Fruit fly (Drosophila melanogaster) whole organism, embryonic: ENCODE measurements around the gene unc-119.

ENCODE experiments used
- Blimp-1 ChIP-seq: fragments of 200-800 bp; sonication (Bioruptor generic); optimal IDR thresholded peaks from 3 replicates; lab custom pipeline; 2018; ENCODE audit warnings: missing biosample characterization, missing genetic modification characterization, mild to moderate bottlenecking, moderate library complexity, missing genetic modification reagents
- CG10565 ChIP-seq: fragments of 200-800 bp; sonication (Bioruptor generic); optimal IDR thresholded peaks from 3 replicates; lab custom pipeline; 2016; ENCODE audit warnings: missing biosample characterization, mild to moderate bottlenecking, missing genetic modification characterization
- CG10654 ChIP-seq: fragments of 200-800 bp; sonication (Bioruptor generic); optimal IDR thresholded peaks from 2 replicates; lab custom pipeline; 2016; ENCODE audit warnings: missing biosample characterization, missing genetic modification characterization
- CG11093 ChIP-seq: fragments of 200-800 bp; sonication (Bioruptor generic); IDR thresholded peaks from 3 replicates; pipeline ENCODE4 v1.3.6; 2022; ENCODE audit warnings: missing biosample characterization, missing genetic modification characterization
- CG11560 ChIP-seq: fragments of 200-800 bp; sonication (Bioruptor generic); IDR thresholded peaks from 3 replicates; pipeline ENCODE4 v1.3.6; 2022; ENCODE audit warnings: missing biosample characterization, missing genetic modification characterization
- CG12219 ChIP-seq: fragments of 200-800 bp; sonication (Bioruptor generic); optimal IDR thresholded peaks from 3 replicates; lab custom pipeline; 2018; ENCODE audit warnings: missing biosample characterization, mild to moderate bottlenecking, missing genetic modification characterization
- CG12942 ChIP-seq: fragments of 200-800 bp; sonication (Bioruptor generic); optimal IDR thresholded peaks from 3 replicates; lab custom pipeline; 2016; ENCODE audit warnings: missing biosample characterization, missing genetic modification characterization
- CG13424 ChIP-seq: fragments of 200-800 bp; sonication (Bioruptor generic); optimal IDR thresholded peaks from 2 replicates; lab custom pipeline; 2019; ENCODE audit warnings: missing biosample characterization, mild to moderate bottlenecking, missing genetic modification characterization, moderate library complexity
- CG17186 ChIP-seq: fragments of 200-800 bp; sonication (Bioruptor generic); optimal IDR thresholded peaks from 3 replicates; lab custom pipeline; 2017; ENCODE audit warnings: missing biosample characterization, missing genetic modification reagents, missing genetic modification characterization
- CG2129 ChIP-seq: fragments of 200-800 bp; sonication (Bioruptor generic); IDR thresholded peaks from 2 replicates; pipeline ENCODE4 v1.3.6; 2022; ENCODE audit warnings: missing biosample characterization, missing genetic modification characterization; ENCODE audit not compliant: partially characterized antibody
- CG2712 ChIP-seq: fragments of 200-800 bp; optimal IDR thresholded peaks from 3 replicates; lab custom pipeline; 2019; ENCODE audit warnings: missing biosample characterization, mild to moderate bottlenecking, missing genetic modification characterization, moderate library complexity
- CG30431 ChIP-seq: fragments of 200-800 bp; sonication (Bioruptor generic); optimal IDR thresholded peaks from 2 replicates; lab custom pipeline; 2017; ENCODE audit warnings: missing biosample characterization, missing genetic modification characterization
- CG31224 ChIP-seq: fragments of 200-800 bp; sonication (Bioruptor generic); IDR thresholded peaks from 2 replicates; pipeline ENCODE4 v1.3.6; 2022; ENCODE audit warnings: missing biosample characterization, missing genetic modification characterization
- CG4282 ChIP-seq: fragments of 200-800 bp; sonication (Bioruptor generic); optimal IDR thresholded peaks from 2 replicates; lab custom pipeline; 2016; ENCODE audit warnings: missing biosample characterization, missing genetic modification characterization
- CG4404 ChIP-seq: fragments of 200-800 bp; sonication (Bioruptor generic); IDR thresholded peaks from 2 replicates; pipeline ENCODE4 v1.3.6; 2022; ENCODE audit warnings: missing biosample characterization, missing genetic modification characterization
- CG6791 ChIP-seq: fragments of 200-800 bp; sonication (Bioruptor generic); IDR thresholded peaks from 3 replicates; pipeline ENCODE4 v1.3.6; 2022; ENCODE audit warnings: missing biosample characterization, missing genetic modification characterization; ENCODE audit not compliant: partially characterized antibody
- CG7745 ChIP-seq: fragments of 200-800 bp; sonication (Bioruptor generic); optimal IDR thresholded peaks from 2 replicates; lab custom pipeline; 2018; ENCODE audit warnings: missing biosample characterization, mild to moderate bottlenecking, missing genetic modification characterization, moderate library complexity
- CG8944 ChIP-seq: fragments of 200-800 bp; sonication (Bioruptor generic); optimal IDR thresholded peaks from 3 replicates; lab custom pipeline; 2016; ENCODE audit warnings: missing biosample characterization, missing genetic modification characterization
- CoRest ChIP-seq: fragments of 200-800 bp; sonication (Bioruptor generic); optimal IDR thresholded peaks from 3 replicates; lab custom pipeline; 2018; ENCODE audit warnings: missing biosample characterization, mild to moderate bottlenecking, missing genetic modification characterization, moderate library complexity
- Dad ChIP-seq: fragments of 200-800 bp; sonication (Bioruptor generic); optimal IDR thresholded peaks from 3 replicates; lab custom pipeline; 2016; ENCODE audit warnings: missing biosample characterization, missing genetic modification characterization
- Gug ChIP-seq: fragments of 200-800 bp; sonication (Bioruptor generic); IDR thresholded peaks from 4 replicates; pipeline ENCODE4 v1.3.6; 2022; ENCODE audit warnings: missing biosample characterization, missing genetic modification characterization
- H2.0 ChIP-seq: fragments of 200-800 bp; sonication (Bioruptor generic); IDR thresholded peaks from 2 replicates; pipeline ENCODE4 v1.3.6; 2022; ENCODE audit warnings: missing biosample characterization, missing genetic modification characterization
- Kr ChIP-seq: fragments of 200-800 bp; sonication (Bioruptor generic); optimal IDR thresholded peaks from 2 replicates; lab custom pipeline; 2017; ENCODE audit warnings: missing biosample characterization, mild to moderate bottlenecking, missing genetic modification characterization
- NK7.1 ChIP-seq: fragments of 200-800 bp; sonication (Bioruptor generic); optimal IDR thresholded peaks from 3 replicates; lab custom pipeline; 2016; ENCODE audit warnings: missing biosample characterization, missing genetic modification characterization
- NfI ChIP-seq: fragments of 200-800 bp; sonication (Bioruptor generic); optimal IDR thresholded peaks from 3 replicates; lab custom pipeline; 2018; ENCODE audit warnings: missing biosample characterization, mild to moderate bottlenecking, missing genetic modification characterization, moderate library complexity
- PHDP ChIP-seq: fragments of 200-800 bp; sonication (Bioruptor generic); optimal IDR thresholded peaks from 3 replicates; lab custom pipeline; 2018; ENCODE audit warnings: missing biosample characterization, mild to moderate bottlenecking, missing genetic modification characterization, moderate library complexity
- Ptx1 ChIP-seq: fragments of 200-800 bp; sonication (Bioruptor generic); IDR thresholded peaks from 2 replicates; pipeline ENCODE4 v1.3.6; 2022; ENCODE audit warnings: missing biosample characterization, missing genetic modification characterization
- Sin3A ChIP-seq: fragments of >200 bp; optimal IDR thresholded peaks from 2 replicates; lab custom pipeline; 2018
- abd-A ChIP-seq: fragments of 200-800 bp; sonication (Bioruptor generic); optimal IDR thresholded peaks from 3 replicates; lab custom pipeline; 2019; ENCODE audit warnings: missing biosample characterization, mild to moderate bottlenecking, missing genetic modification characterization, moderate library complexity
- az2 ChIP-seq: fragments of 200-800 bp; sonication (Bioruptor generic); optimal IDR thresholded peaks from 3 replicates; lab custom pipeline; 2016; ENCODE audit warnings: missing biosample characterization, missing genetic modification characterization
- cad ChIP-seq: fragments of >200 bp; optimal IDR thresholded peaks from 2 replicates; lab custom pipeline; 2017; ENCODE audit warnings: missing biosample characterization, missing genetic modification characterization
- chm ChIP-seq: fragments of 200-800 bp; sonication (Bioruptor generic); IDR thresholded peaks from 2 replicates; pipeline ENCODE4 v1.3.6; 2022; ENCODE audit warnings: missing biosample characterization, missing genetic modification characterization
- ci ChIP-seq: fragments of 200-800 bp; sonication (Bioruptor generic); IDR thresholded peaks from 3 replicates; pipeline ENCODE4 v1.3.6; 2022; ENCODE audit warnings: missing biosample characterization, missing genetic modification characterization
- dimm ChIP-seq: fragments of 200-800 bp; sonication (Bioruptor generic); IDR thresholded peaks from 2 replicates; pipeline ENCODE4 v1.3.6; 2022; ENCODE audit warnings: missing biosample characterization, missing genetic modification characterization
- dm ChIP-seq: fragments of 200-800 bp; sonication (Bioruptor generic); optimal IDR thresholded peaks from 3 replicates; lab custom pipeline; 2016; ENCODE audit warnings: missing biosample characterization, missing genetic modification characterization
- emc ChIP-seq: fragments of 200-800 bp; sonication (Bioruptor generic); optimal IDR thresholded peaks from 2 replicates; lab custom pipeline; 2016; ENCODE audit warnings: missing biosample characterization, missing genetic modification characterization
- esg ChIP-seq: fragments of 200-800 bp; sonication (Bioruptor generic); conservative IDR thresholded peaks from 2 replicates; pipeline ENCODE4 v1.3.6; 2022; ENCODE audit warnings: missing biosample characterization, missing genetic modification characterization
- fru ChIP-seq: fragments of >200 bp; optimal IDR thresholded peaks from 2 replicates; lab custom pipeline; 2017
- kah ChIP-seq: fragments of 200-800 bp; sonication (Bioruptor generic); optimal IDR thresholded peaks from 2 replicates; lab custom pipeline; 2018; ENCODE audit warnings: missing biosample characterization, mild to moderate bottlenecking, missing genetic modification characterization
- luna ChIP-seq: fragments of 200-800 bp; sonication (Bioruptor generic); optimal IDR thresholded peaks from 2 replicates; lab custom pipeline; 2016; ENCODE audit warnings: missing biosample characterization, missing genetic modification characterization
- peb ChIP-seq: fragments of 200-800 bp; sonication (Bioruptor generic); IDR thresholded peaks from 2 replicates; pipeline ENCODE4 v1.3.6; 2022; ENCODE audit warnings: missing biosample characterization, missing genetic modification characterization
- psq ChIP-seq: fragments of 200-800 bp; sonication (Bioruptor generic); optimal IDR thresholded peaks from 2 replicates; lab custom pipeline; 2017; ENCODE audit warnings: missing biosample characterization, missing genetic modification characterization
- schlank ChIP-seq: fragments of 200-800 bp; sonication (Bioruptor generic); optimal IDR thresholded peaks from 2 replicates; lab custom pipeline; 2018; ENCODE audit warnings: missing biosample characterization, mild to moderate bottlenecking, missing genetic modification characterization
- sens-2 ChIP-seq: fragments of 200-800 bp; sonication (Bioruptor generic); IDR thresholded peaks from 2 replicates; pipeline ENCODE4 v1.3.6; 2022; ENCODE audit warnings: missing biosample characterization, missing genetic modification characterization
- seq ChIP-seq: fragments of 200-800 bp; sonication (Bioruptor generic); IDR thresholded peaks from 2 replicates; pipeline ENCODE4 v1.3.6; 2022; ENCODE audit warnings: missing biosample characterization, missing genetic modification characterization
- slbo ChIP-seq: fragments of 200-800 bp; sonication (Bioruptor generic); IDR thresholded peaks from 2 replicates; pipeline ENCODE4 v1.3.6; 2022; ENCODE audit warnings: missing biosample characterization, missing genetic modification characterization
- sna ChIP-seq: fragments of 200-800 bp; sonication (Bioruptor generic); IDR thresholded peaks from 2 replicates; pipeline ENCODE4 v1.3.6; 2022; ENCODE audit warnings: missing biosample characterization, missing genetic modification characterization; ENCODE audit not compliant: partially characterized antibody
- tap ChIP-seq: fragments of 200-800 bp; optimal IDR thresholded peaks from 3 replicates; lab custom pipeline; 2019; ENCODE audit warnings: missing biosample characterization, mild to moderate bottlenecking, missing genetic modification characterization, moderate library complexity
- usp ChIP-seq: fragments of >200 bp; optimal IDR thresholded peaks from 2 replicates; lab custom pipeline; 2017; ENCODE audit warnings: missing biosample characterization, missing genetic modification characterization
- zfh1 ChIP-seq: fragments of 200-800 bp; sonication (Bioruptor generic); IDR thresholded peaks from 3 replicates; pipeline ENCODE4 v1.3.6; 2022; ENCODE audit warnings: missing biosample characterization, missing genetic modification characterization

The unc-119 gene

dm6 chrX:7306538-7307477 lies 15.7 kb upstream of the unc-119 start (continued):
- TF ChIP-seq CG2129 (no peak), NK7.1 (peak; percentile 62), usp (GFP tag; lab: Kevin White, UChicago) (no peak), CG12942 (GFP tag; lab: Kevin White, UChicago) (peak; percentile 75), Sin3A (no peak), Kr (GFP tag; lab: Kevin White, UChicago) (peak; percentile 99), sna (GFP tag; lab: Robert Waterston, UW) (peak; percentile 19; the same call in 1 of the 2 replicates), CoRest (tag; lab: Kevin White, UChicago) (peak; percentile 98), CG11560 (tag; lab: Robert Waterston, UW) (peak; percentile 63; the same call in 1 of the 3 replicates), kah (GFP tag; lab: Kevin White, UChicago) (peak; percentile 76), dimm (GFP tag; lab: Robert Waterston, UW) (peak; percentile 53; the same call in 1 of the 2 replicates), CG30431 (GFP tag; lab: Kevin White, UChicago) (peak; percentile 95), az2 (GFP tag; lab: Kevin White, UChicago) (peak; percentile 85), CG8944 (GFP tag; lab: Kevin White, UChicago) (peak; percentile 80), sens-2 (GFP tag; lab: Robert Waterston, UW) (no peak), CG2712 (tag; lab: Kevin White, UChicago) (peak; percentile 97), CG7745 (no peak), abd-A (tag; lab: Kevin White, UChicago) (no peak), CG17186 (GFP tag; lab: Kevin White, UChicago) (peak; percentile 50), NfI (GFP tag; lab: Kevin White, UChicago) (peak; percentile 92), H2.0 (GFP tag; lab: Robert Waterston, UW) (peak; percentile 40), Dad (GFP tag; lab: Kevin White, UChicago) (peak; percentile 69), ci (GFP tag; lab: Robert Waterston, UW) (no peak; the same call in 1 of the 3 replicates), tap (tag; lab: Kevin White, UChicago) (peak; percentile 83), cad (GFP tag; lab: Kevin White, UChicago) (no peak), CG4282 (GFP tag; lab: Kevin White, UChicago) (peak; percentile 54), slbo (GFP tag; lab: Robert Waterston, UW) (peak; percentile 73), fru (no peak), peb (GFP tag; lab: Robert Waterston, UW) (peak; percentile 63; the same call in 1 of the 2 replicates), Gug (GFP tag; lab: Robert Waterston, UW) (peak; percentile 81), schlank (tag; lab: Kevin White, UChicago) (peak; percentile 34), zfh1 (GFP tag; lab: Robert Waterston, UW) (peak; percentile 47; the same call in 1 of the 3 replicates), emc (GFP tag; lab: Kevin White, UChicago) (peak; percentile 80), CG13424 (tag; lab: Kevin White, UChicago) (peak; percentile 96), Blimp-1 (GFP tag; lab: Kevin White, UChicago) (peak; percentile 89), CG10565 (GFP tag; lab: Kevin White, UChicago) (peak; percentile 69), luna (GFP tag; lab: Kevin White, UChicago) (no peak), CG12219 (GFP tag; lab: Kevin White, UChicago) (peak; percentile 60), psq (GFP tag; lab: Kevin White, UChicago) (peak; percentile 19), Ptx1 (GFP tag; lab: Robert Waterston, UW) (peak; percentile 88), seq (GFP tag; lab: Robert Waterston, UW) (peak; percentile 67; the same call in 1 of the 2 replicates), CG10654 (GFP tag; lab: Kevin White, UChicago) (peak; percentile 82), CG31224 (GFP tag; lab: Robert Waterston, UW) (peak; percentile 47; the same call in 1 of the 2 replicates), esg (peak; percentile 82), CG4404 (GFP tag; lab: Robert Waterston, UW) (peak; percentile 86), dm (GFP tag; lab: Kevin White, UChicago) (peak; percentile 71), chm (GFP tag; lab: Robert Waterston, UW) (no peak), CG11093 (peak; percentile 80), PHDP (tag; lab: Kevin White, UChicago) (peak; percentile 91), CG6791 (GFP tag; lab: Robert Waterston, UW) (no peak)
